Fruit fly (Drosophila melanogaster): Measurements from ENCODE around the gene CG14314.
A peak's percentile ranks its signal among the peaks of the same experiment; 100 is the strongest.

CG14314 gene

dm6 chr3R:18198518-18199118 is 17.3 kb upstream of the CG14314 start (continued):
- TF ChIP-seq Myb (GFP tag; optimal IDR thresholded peaks at IDR 0.05), result no peak
- no peak for TF ChIP-seq Adf1 (GFP tag; IDR thresholded peaks at IDR 0.05)
- peak; percentile 9 for TF ChIP-seq CG10654 (GFP tag; optimal IDR thresholded peaks at IDR 0.05)
- TF ChIP-seq gsb (GFP tag; IDR thresholded peaks at IDR 0.05), result no peak
- no peak for TF ChIP-seq CG17385 (GFP tag; optimal IDR thresholded peaks at IDR 0.05)
- TF ChIP-seq dati (GFP tag; IDR thresholded peaks at IDR 0.05), result no peak
- TF ChIP-seq Bdp1 (GFP tag; optimal IDR thresholded peaks at IDR 0.05), result peak; percentile 37
- TF ChIP-seq CG6813 (GFP tag; optimal IDR thresholded peaks at IDR 0.05), result peak; percentile 58
- TF ChIP-seq chif (GFP tag; optimal IDR thresholded peaks at IDR 0.05), result no peak
- no peak for TF ChIP-seq sens-2 (GFP tag; IDR thresholded peaks at IDR 0.05)
- no peak for TF ChIP-seq grau (tag; optimal IDR thresholded peaks at IDR 0.05)
- TF ChIP-seq CG12391 (tag; optimal IDR thresholded peaks at IDR 0.05), result peak; percentile 25
- peak; percentile 39 for TF ChIP-seq CG15601 (tag; optimal IDR thresholded peaks at IDR 0.05)
- no peak for TF ChIP-seq knrl (GFP tag; IDR thresholded peaks at IDR 0.05; ENCODE audit: partially characterized antibody)
- TF ChIP-seq cad (GFP tag; optimal IDR thresholded peaks at IDR 0.05), result no peak
- TF ChIP-seq CG8359 (GFP tag; optimal IDR thresholded peaks at IDR 0.05; ENCODE audit: borderline replicate concordance), result no peak
- peak; percentile 74 for TF ChIP-seq CG12071 (GFP tag; optimal IDR thresholded peaks at IDR 0.05)
- TF ChIP-seq CG6272 (GFP tag; IDR thresholded peaks at IDR 0.05), result no peak
- no peak for TF ChIP-seq gro (GFP tag; optimal IDR thresholded peaks at IDR 0.05)
- TF ChIP-seq Rx (GFP tag; IDR thresholded peaks at IDR 0.05), result no peak
- no peak for TF ChIP-seq az2 (GFP tag; optimal IDR thresholded peaks at IDR 0.05)
- TF ChIP-seq Dp (GFP tag; optimal IDR thresholded peaks at IDR 0.05), result no peak
- TF ChIP-seq cwo (GFP tag; optimal IDR thresholded peaks at IDR 0.05), result peak; percentile 63
- TF ChIP-seq Sin3A (optimal IDR thresholded peaks at IDR 0.05), result no peak
- peak; percentile 62 for TF ChIP-seq CG6683 (GFP tag; optimal IDR thresholded peaks at IDR 0.05)
- TF ChIP-seq Asciz (GFP tag; optimal IDR thresholded peaks at IDR 0.05), result peak; percentile 75
- no peak for TF ChIP-seq prd (optimal IDR thresholded peaks at IDR 0.05)
- TF ChIP-seq prd (GFP tag; IDR thresholded peaks at IDR 0.05), result no peak
- TF ChIP-seq CG17328 (GFP tag; IDR thresholded peaks at IDR 0.05), result no peak
- no peak for TF ChIP-seq zfh2 (GFP tag; optimal IDR thresholded peaks at IDR 0.05)
- no peak for TF ChIP-seq Nf-YB (GFP tag; optimal IDR thresholded peaks at IDR 0.05)
- TF ChIP-seq Mrtf (GFP tag; IDR thresholded peaks at IDR 0.05), result no peak
- no peak for TF ChIP-seq HLHmδ (GFP tag; optimal IDR thresholded peaks at IDR 0.05)
- TF ChIP-seq Aef1 (GFP tag; IDR thresholded peaks at IDR 0.05), result no peak

- no peak for TF ChIP-seq ham (GFP tag; IDR thresholded peaks at IDR 0.05)
- TF ChIP-seq gsb-n (tag; optimal IDR thresholded peaks at IDR 0.05), result no peak
- TF ChIP-seq CG4617 (GFP tag; optimal IDR thresholded peaks at IDR 0.05; ENCODE audit: borderline replicate concordance), result peak; percentile 68
- TF ChIP-seq phol (tag; optimal IDR thresholded peaks at IDR 0.05), result peak; percentile 90
- no peak for TF ChIP-seq seq (GFP tag; IDR thresholded peaks at IDR 0.05)
- TF ChIP-seq hkb (optimal IDR thresholded peaks at IDR 0.05), result peak; percentile 69
- TF ChIP-seq hkb (GFP tag; IDR thresholded peaks at IDR 0.05), result no peak
- peak; percentile 81 for TF ChIP-seq gfzf (GFP tag; optimal IDR thresholded peaks at IDR 0.05)
- TF ChIP-seq Lhr (GFP tag; optimal IDR thresholded peaks at IDR 0.05), result peak; percentile 79
- TF ChIP-seq nmo (GFP tag; optimal IDR thresholded peaks at IDR 0.05), result peak; percentile 44
- TF ChIP-seq Mad (GFP tag; optimal IDR thresholded peaks at IDR 0.05), result peak; percentile 9
- TF ChIP-seq sens (GFP tag), result peak; percentile 14
- TF ChIP-seq zf30C (GFP tag; optimal IDR thresholded peaks at IDR 0.05), result no peak
- no peak for TF ChIP-seq ems (GFP tag; optimal IDR thresholded peaks at IDR 0.05)
- TF ChIP-seq Nf-YA (GFP tag; IDR thresholded peaks at IDR 0.05), result no peak
- peak; percentile 49 for TF ChIP-seq Abd-B (GFP tag; optimal IDR thresholded peaks at IDR 0.05)
- TF ChIP-seq Hmr (GFP tag; optimal IDR thresholded peaks at IDR 0.05), result peak; percentile 54
- no peak for TF ChIP-seq Scr (GFP tag; IDR thresholded peaks at IDR 0.05; ENCODE audit: partially characterized antibody)
Observed at dm6 chr3R:18199177-18199884, 16.6 kb upstream of the CG14314 start, which contains the start of the genes Ssdp and CG7985. Gene Ssdp, minus strand, starts transcription at chr3R:18199595. Gene CG7985, plus strand, starts transcription at chr3R:18199857.

Measured in whole organism, embryonic.